Worm (Caenorhabditis elegans): ENCODE measurements around the gene Y39C12A.9.

ce11 chrIV:12305956-12306355, 46.9 kb upstream of the Y39C12A.9 start:
- TF ChIP-seq ceh-2 (tag; optimal IDR thresholded peaks at IDR 0.05), result no peak
- TF ChIP-seq pha-4 (tag; optimal IDR thresholded peaks at IDR 0.05), result no peak
- TF ChIP-seq npax-4 (tag; optimal IDR thresholded peaks at IDR 0.05), result no peak
- no peak for TF ChIP-seq lin-11 (tag; optimal IDR thresholded peaks at IDR 0.05)
- no peak for TF ChIP-seq sox-4 (tag; optimal IDR thresholded peaks at IDR 0.05)
- TF ChIP-seq hlh-6 (tag; optimal IDR thresholded peaks at IDR 0.05), result no peak
- no peak for TF ChIP-seq ama-1 (optimal IDR thresholded peaks at IDR 0.05)
- no peak for TF ChIP-seq pqm-1 (tag; optimal IDR thresholded peaks at IDR 0.05)
- TF ChIP-seq nhr-11 (tag; optimal IDR thresholded peaks at IDR 0.05), result no peak
- no peak for TF ChIP-seq ceh-6 (GFP tag; optimal IDR thresholded peaks at IDR 0.05)
- no peak for TF ChIP-seq ceh-45 (GFP tag; IDR thresholded peaks at IDR 0.05)
- no peak for TF ChIP-seq hlh-8 (tag; optimal IDR thresholded peaks at IDR 0.05)
- TF ChIP-seq dve-1 (tag; optimal IDR thresholded peaks at IDR 0.05), result no peak
